Worm (Caenorhabditis elegans): Measurements from ENCODE around the gene F11E6.10.

DNA sequence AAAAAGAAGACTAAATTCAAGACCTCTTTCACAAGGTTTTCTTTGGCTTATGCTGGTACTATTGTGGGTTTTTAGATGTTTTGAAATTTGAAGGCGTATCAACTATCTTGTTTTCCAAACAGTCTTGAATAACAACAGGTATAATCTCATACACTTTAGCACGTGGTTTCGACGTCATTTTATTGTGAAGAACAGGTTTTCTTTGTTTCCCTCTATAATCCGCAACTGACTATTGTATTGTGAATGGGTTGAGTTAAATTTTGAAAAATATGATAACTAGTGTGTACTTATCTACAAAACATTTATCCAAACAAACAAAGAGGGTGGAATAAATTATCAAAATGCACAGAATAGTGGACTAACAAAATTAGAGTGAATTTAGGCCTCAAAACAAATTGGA lies 21.7 kb downstream of the F11E6.10 start:
- TF ChIP-seq med-1 (GFP tag; optimal IDR thresholded peaks at IDR 0.05; ENCODE audit: insufficient read depth) (no peak), ztf-23 (GFP tag; IDR thresholded peaks at IDR 0.05) (no peak), flt-1 (GFP tag; IDR thresholded peaks at IDR 0.05) (no peak), klf-2 (GFP tag; conservative IDR thresholded peaks at IDR 0.05) (no peak), cog-1 (tag; optimal IDR thresholded peaks at IDR 0.05) (no peak), ref-1 (GFP tag; conservative IDR thresholded peaks at IDR 0.05) (no peak)

Measured in whole organism, midembryonic.